Fruit fly (Drosophila melanogaster) S2 (cell line): ENCODE results near the gene CG4325.

ENCODE experiments used
- CG8478 ChIP-seq: fragments of >200 bp; optimal IDR thresholded peaks from 2 replicates; lab custom pipeline; 2018
- CTCF ChIP-seq, 2 experiments: fragments of >200 bp; optimal IDR thresholded peaks; 2 replicates each; lab custom pipeline; 2018

DNA sequence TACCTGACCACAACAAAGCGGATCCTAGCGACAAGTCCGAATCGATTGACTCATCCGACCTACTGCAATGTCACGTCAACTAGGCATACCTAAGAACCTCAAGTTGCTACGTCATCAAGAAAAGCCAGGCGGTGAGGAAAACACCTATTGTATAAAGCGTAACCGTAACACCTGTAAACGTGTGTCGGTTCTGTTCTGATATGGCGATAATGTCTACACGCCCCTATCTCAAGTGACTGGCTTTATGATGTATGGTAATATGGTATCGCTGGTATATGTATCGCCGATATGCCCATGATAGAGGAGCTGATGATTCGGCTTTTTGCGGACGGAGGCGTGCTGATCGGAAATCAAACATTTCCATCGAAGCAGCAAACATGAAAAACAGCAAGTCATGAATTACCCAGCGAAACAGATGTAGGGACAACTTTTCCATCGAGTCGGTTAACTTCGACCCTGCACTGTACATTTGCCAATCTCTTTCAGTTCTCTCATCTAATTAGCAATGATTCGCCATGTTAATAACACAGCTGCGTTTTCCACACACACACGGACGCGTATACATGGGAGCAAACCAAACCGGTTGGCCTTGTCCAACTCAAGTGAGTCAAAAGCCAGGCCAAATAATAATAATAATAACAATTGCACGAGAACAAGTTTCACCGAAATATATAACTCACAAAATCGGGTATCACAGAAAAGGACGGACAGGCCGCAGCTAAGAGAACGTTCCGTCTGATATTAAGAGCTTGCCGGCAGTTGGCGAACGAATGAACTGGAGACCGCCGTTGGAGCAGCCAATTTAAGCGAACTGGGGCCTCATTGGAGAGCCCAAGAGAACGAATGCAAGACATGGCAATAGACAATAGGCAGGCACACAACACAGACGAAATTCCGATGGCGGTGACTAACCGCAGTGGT lies 26.4 kb upstream of the CG4325 start:
- TF ChIP-seq CG8478 (lab: Kevin White, UChicago) (no peak), CTCF (optimal IDR thresholded peaks at IDR 0.05; lab: Kevin White, UChicago) (no peak)
